Worm (Caenorhabditis elegans): ENCODE results near the gene F56D6.19.

- TF ChIP-seq ama-1 (optimal IDR thresholded peaks at IDR 0.05) (no peak), ceh-36 (tag; optimal IDR thresholded peaks at IDR 0.05) (no peak), tbx-11 (GFP tag; IDR thresholded peaks at IDR 0.05) (no peak), flt-1 (GFP tag; IDR thresholded peaks at IDR 0.05) (no peak), hmbx-1 (tag; optimal IDR thresholded peaks at IDR 0.05) (no peak), hnd-1 (tag; optimal IDR thresholded peaks at IDR 0.05) (no peak), ceh-13 (GFP tag; optimal IDR thresholded peaks at IDR 0.05) (no peak), aly-1 (tag; optimal IDR thresholded peaks at IDR 0.05) (no peak), tra-4 (tag; optimal IDR thresholded peaks at IDR 0.05) (no peak), scrt-1 (GFP tag; IDR thresholded peaks at IDR 0.05) (no peak), F13C5.2 (tag; optimal IDR thresholded peaks at IDR 0.05) (no peak), ets-7 (tag; optimal IDR thresholded peaks at IDR 0.05) (no peak)
These were observed 734 bp downstream of the F56D6.19 start, which contains the start of gene srz-20 for ce11 chrIV:3915296-3915695.
